Fruit fly (Drosophila melanogaster) whole organism, embryonic: ENCODE measurements around the gene CG43165.

Experiments used
- CG10274 ChIP-seq: fragments of 200-800 bp; sonication (Bioruptor generic); optimal IDR thresholded peaks from 3 replicates; lab custom pipeline; 2017; ENCODE audit warnings: missing biosample characterization, mild to moderate bottlenecking, missing genetic modification characterization
- CG11085 ChIP-seq: fragments of 200-800 bp; sonication (Bioruptor generic); IDR thresholded peaks from 2 replicates; pipeline ENCODE4 v1.3.6; 2022; ENCODE audit warnings: missing biosample characterization, missing genetic modification characterization
- CG11093 ChIP-seq: fragments of 200-800 bp; sonication (Bioruptor generic); IDR thresholded peaks from 3 replicates; pipeline ENCODE4 v1.3.6; 2022; ENCODE audit warnings: missing biosample characterization, missing genetic modification characterization
- CG11456 ChIP-seq: fragments of 200-800 bp; sonication (Bioruptor generic); IDR thresholded peaks from 3 replicates; pipeline ENCODE4 v1.3.6; 2022; ENCODE audit warnings: missing biosample characterization, missing genetic modification characterization
- CG11723 ChIP-seq: fragments of 200-800 bp; sonication (Bioruptor generic); optimal IDR thresholded peaks from 2 replicates; lab custom pipeline; 2017; ENCODE audit warnings: missing biosample characterization, mild to moderate bottlenecking, missing genetic modification characterization
- CG13123 ChIP-seq: fragments of 200-800 bp; sonication (Bioruptor generic); optimal IDR thresholded peaks from 2 replicates; lab custom pipeline; 2016; ENCODE audit warnings: missing biosample characterization, missing genetic modification characterization
- CG14441 ChIP-seq: fragments of 200-800 bp; sonication (Bioruptor generic); IDR thresholded peaks from 2 replicates; pipeline ENCODE4 v1.3.6; 2022; ENCODE audit warnings: missing biosample characterization, missing genetic modification characterization
- CG15269 ChIP-seq: fragments of 200-800 bp; sonication (Bioruptor generic); optimal IDR thresholded peaks from 2 replicates; lab custom pipeline; 2018; ENCODE audit warnings: missing biosample characterization, mild to moderate bottlenecking, missing genetic modification characterization, moderate library complexity
- CG1529 ChIP-seq: fragments of 200-800 bp; sonication (Bioruptor generic); optimal IDR thresholded peaks from 3 replicates; lab custom pipeline; 2018; ENCODE audit warnings: missing biosample characterization, missing genetic modification characterization
- CG17802 ChIP-seq: fragments of 200-800 bp; sonication (Bioruptor generic); optimal IDR thresholded peaks from 2 replicates; lab custom pipeline; 2018; ENCODE audit warnings: missing biosample characterization, mild to moderate bottlenecking, missing genetic modification characterization, moderate library complexity
- CG17829 ChIP-seq: fragments of 200-800 bp; optimal IDR thresholded peaks from 2 replicates; lab custom pipeline; 2019; ENCODE audit warnings: missing biosample characterization, mild to moderate bottlenecking, missing genetic modification characterization, moderate library complexity
- CG31224 ChIP-seq: fragments of 200-800 bp; sonication (Bioruptor generic); IDR thresholded peaks from 2 replicates; pipeline ENCODE4 v1.3.6; 2022; ENCODE audit warnings: missing biosample characterization, missing genetic modification characterization
- CG33213 ChIP-seq: fragments of 200-800 bp; sonication (Bioruptor generic); optimal IDR thresholded peaks from 3 replicates; lab custom pipeline; 2016; ENCODE audit warnings: missing biosample characterization, missing genetic modification characterization
- CG4617 ChIP-seq: fragments of 200-800 bp; sonication (Bioruptor generic); optimal IDR thresholded peaks from 3 replicates; lab custom pipeline; 2016; ENCODE audit warnings: missing biosample characterization, missing genetic modification characterization, borderline replicate concordance
- CG4854 ChIP-seq: fragments of 200-800 bp; sonication (Bioruptor generic); optimal IDR thresholded peaks from 2 replicates; lab custom pipeline; 2016; ENCODE audit warnings: missing biosample characterization, missing genetic modification characterization, inconsistent platforms
- CG5953 ChIP-seq: fragments of 200-800 bp; sonication (Bioruptor generic); IDR thresholded peaks from 2 replicates; pipeline ENCODE4 v1.3.6; 2022; ENCODE audit warnings: missing biosample characterization, missing genetic modification characterization
- CG6683 ChIP-seq: fragments of 200-800 bp; sonication (Bioruptor generic); optimal IDR thresholded peaks from 2 replicates; lab custom pipeline; 2017; ENCODE audit warnings: missing biosample characterization, mild to moderate bottlenecking, missing genetic modification characterization, missing genetic modification reagents
- CG6791 ChIP-seq: fragments of 200-800 bp; sonication (Bioruptor generic); IDR thresholded peaks from 3 replicates; pipeline ENCODE4 v1.3.6; 2022; ENCODE audit warnings: missing biosample characterization, missing genetic modification characterization; ENCODE audit not compliant: partially characterized antibody
- CG7839 ChIP-seq: fragments of 200-800 bp; sonication (Bioruptor generic); optimal IDR thresholded peaks from 3 replicates; lab custom pipeline; 2018; ENCODE audit warnings: missing biosample characterization, mild to moderate bottlenecking, missing genetic modification characterization, moderate library complexity
- CG7928 ChIP-seq: fragments of 200-800 bp; sonication (Bioruptor generic); optimal IDR thresholded peaks from 2 replicates; lab custom pipeline; 2017; ENCODE audit warnings: missing biosample characterization, mild to moderate bottlenecking, missing genetic modification characterization
- CG7963 ChIP-seq: fragments of 200-800 bp; sonication (Bioruptor generic); IDR thresholded peaks from 3 replicates; pipeline ENCODE4 v1.3.6; 2022; ENCODE audit warnings: missing biosample characterization, missing genetic modification characterization; ENCODE audit not compliant: partially characterized antibody
- CG9609 ChIP-seq: fragments of 200-800 bp; sonication (Bioruptor generic); optimal IDR thresholded peaks from 3 replicates; lab custom pipeline; 2016; ENCODE audit warnings: missing biosample characterization, missing genetic modification characterization
- Camta ChIP-seq: fragments of 200-800 bp; sonication (Bioruptor generic); optimal IDR thresholded peaks from 2 replicates; lab custom pipeline; 2016; ENCODE audit warnings: missing biosample characterization, missing genetic modification characterization
- Ets97D ChIP-seq: fragments of 200-800 bp; sonication (Bioruptor generic); optimal IDR thresholded peaks from 3 replicates; lab custom pipeline; 2016; ENCODE audit warnings: missing biosample characterization, missing genetic modification characterization
- GATAe ChIP-seq: fragments of 200-800 bp; sonication (Bioruptor generic); conservative IDR thresholded peaks from 2 replicates; pipeline ENCODE4 v1.3.6; 2022; ENCODE audit warnings: missing biosample characterization, missing genetic modification characterization
- H15 ChIP-seq: fragments of 200-800 bp; sonication (Bioruptor generic); IDR thresholded peaks from 3 replicates; pipeline ENCODE4 v1.3.6; 2022; ENCODE audit warnings: missing biosample characterization, missing genetic modification characterization
- HLH3B ChIP-seq: fragments of 200-800 bp; sonication (Bioruptor generic); IDR thresholded peaks from 2 replicates; pipeline ENCODE4 v1.3.6; 2022; ENCODE audit warnings: missing biosample characterization, missing genetic modification characterization
- HLH54F ChIP-seq: fragments of 200-800 bp; sonication (Bioruptor generic); optimal IDR thresholded peaks from 3 replicates; lab custom pipeline; 2016; ENCODE audit warnings: missing biosample characterization, missing genetic modification characterization
- Hmr ChIP-seq: fragments of 200-800 bp; sonication (Bioruptor generic); optimal IDR thresholded peaks from 3 replicates; lab custom pipeline; 2017; ENCODE audit warnings: mild to moderate bottlenecking, missing biosample characterization, missing genetic modification reagents, missing genetic modification characterization
- Kr ChIP-seq: fragments of 200-800 bp; sonication (Bioruptor generic); optimal IDR thresholded peaks from 2 replicates; lab custom pipeline; 2017; ENCODE audit warnings: missing biosample characterization, mild to moderate bottlenecking, missing genetic modification characterization
- Meics ChIP-seq: fragments of 200-800 bp; sonication (Bioruptor generic); optimal IDR thresholded peaks from 2 replicates; lab custom pipeline; 2017; ENCODE audit warnings: missing biosample characterization, mild to moderate bottlenecking, missing genetic modification characterization
- Oaz ChIP-seq: fragments of 200-800 bp; sonication (Bioruptor generic); IDR thresholded peaks from 2 replicates; pipeline ENCODE4 v1.3.6; 2022; ENCODE audit warnings: missing biosample characterization, missing genetic modification characterization
- Rx ChIP-seq: fragments of 200-800 bp; sonication (Bioruptor generic); IDR thresholded peaks from 2 replicates; pipeline ENCODE4 v1.3.6; 2022; ENCODE audit warnings: missing biosample characterization, missing genetic modification characterization
- Stat92E ChIP-seq, 3 experiments: fragments of >200 bp in 2 of 3; fragments of 200-800 bp in 1 of 3; sonication (Bioruptor generic) in 1 of 3; optimal IDR thresholded peaks; 2 replicates each; lab custom pipeline; 2017 to 2019; ENCODE audit warnings: missing biosample characterization in 3 of 3, missing genetic modification characterization in 3 of 3, mild to moderate bottlenecking in 1 of 3, moderate library complexity in 1 of 3
- ato ChIP-seq: fragments of 200-800 bp; sonication (Bioruptor generic); IDR thresholded peaks from 2 replicates; pipeline ENCODE4 v1.3.6; 2022; ENCODE audit warnings: missing biosample characterization, missing genetic modification characterization; ENCODE audit not compliant: partially characterized antibody
- caup ChIP-seq: fragments of 200-800 bp; sonication (Bioruptor generic); optimal IDR thresholded peaks from 3 replicates; lab custom pipeline; 2017; ENCODE audit warnings: missing biosample characterization, mild to moderate bottlenecking, missing genetic modification characterization, moderate library complexity; ENCODE audit not compliant: severe bottlenecking
- corto ChIP-seq: fragments of 200-800 bp; sonication (Bioruptor generic); optimal IDR thresholded peaks from 2 replicates; lab custom pipeline; 2016; ENCODE audit warnings: missing biosample characterization, mild to moderate bottlenecking, missing genetic modification characterization, moderate library complexity
- dpn ChIP-seq, 2 experiments: fragments of 200-800 bp; sonication (Bioruptor generic); optimal IDR thresholded peaks; 3 replicates each; lab custom pipeline; 2016; ENCODE audit warnings: missing biosample characterization in 2 of 2, missing genetic modification characterization in 2 of 2
- ftz-f1 ChIP-seq: fragments of 200-800 bp; sonication (Bioruptor generic); optimal IDR thresholded peaks from 2 replicates; lab custom pipeline; 2016; ENCODE audit warnings: missing biosample characterization, missing genetic modification characterization
- fu2 ChIP-seq: fragments of 200-800 bp; sonication (Bioruptor generic); optimal IDR thresholded peaks from 2 replicates; lab custom pipeline; 2016; ENCODE audit warnings: missing biosample characterization, missing genetic modification characterization
- hb ChIP-seq: fragments of 200-800 bp; sonication (Bioruptor generic); IDR thresholded peaks from 3 replicates; pipeline ENCODE4 v1.3.6; 2022; ENCODE audit warnings: missing biosample characterization, missing genetic modification characterization; ENCODE audit not compliant: partially characterized antibody
- lov ChIP-seq, 2 experiments: fragments of 200-800 bp in 1 of 2; fragments of >200 bp in 1 of 2; sonication (Bioruptor generic) in 1 of 2; IDR thresholded peaks in 1 of 2; optimal IDR thresholded peaks in 1 of 2; 2 replicates in 1 of 2; 3 replicates in 1 of 2; pipeline versions ENCODE4 v1.3.6 to Lab custom; 2017 to 2022; ENCODE audit warnings: missing biosample characterization in 1 of 2, missing genetic modification characterization in 1 of 2
- nerfin-1 ChIP-seq: fragments of 200-800 bp; sonication (Bioruptor generic); optimal IDR thresholded peaks from 3 replicates; lab custom pipeline; 2019; ENCODE audit warnings: missing biosample characterization, mild to moderate bottlenecking, missing genetic modification characterization, moderate library complexity
- phol ChIP-seq: fragments of 200-800 bp; sonication (Bioruptor generic); optimal IDR thresholded peaks from 3 replicates; lab custom pipeline; 2018; ENCODE audit warnings: missing biosample characterization, mild to moderate bottlenecking, missing genetic modification characterization, moderate library complexity
- pita ChIP-seq: fragments of 200-800 bp; sonication (Bioruptor generic); optimal IDR thresholded peaks from 2 replicates; lab custom pipeline; 2017; ENCODE audit warnings: missing biosample characterization, mild to moderate bottlenecking, missing genetic modification characterization
- ranshi ChIP-seq: fragments of 200-800 bp; sonication (Bioruptor generic); IDR thresholded peaks from 2 replicates; pipeline ENCODE4 v1.3.6; 2022; ENCODE audit warnings: missing biosample characterization, missing genetic modification characterization
- seq ChIP-seq: fragments of 200-800 bp; sonication (Bioruptor generic); IDR thresholded peaks from 2 replicates; pipeline ENCODE4 v1.3.6; 2022; ENCODE audit warnings: missing biosample characterization, missing genetic modification characterization
- vvl ChIP-seq: fragments of 200-800 bp; sonication (Bioruptor generic); IDR thresholded peaks from 2 replicates; pipeline ENCODE4 v1.3.6; 2022; ENCODE audit warnings: missing biosample characterization, missing genetic modification characterization
- wor ChIP-seq: fragments of 200-800 bp; sonication (Bioruptor generic); IDR thresholded peaks from 2 replicates; pipeline ENCODE4 v1.3.6; 2022; ENCODE audit warnings: missing biosample characterization, missing genetic modification characterization
- zen ChIP-seq: fragments of 200-800 bp; sonication (Bioruptor generic); optimal IDR thresholded peaks from 3 replicates; lab custom pipeline; 2018; ENCODE audit warnings: missing biosample characterization, mild to moderate bottlenecking, missing genetic modification characterization, moderate library complexity

CG43165 gene

dm6 chr2L:3655698-3656105 is 39.1 kb downstream of the CG43165 start (continued):
- TF ChIP-seq GATAe (GFP tag; lab: Robert Waterston, UW) (peak; percentile 97), fu2 (GFP tag; lab: Kevin White, UChicago) (peak; percentile 98), CG4854 (GFP tag; lab: Kevin White, UChicago) (peak; percentile 97), CG14441 (peak; percentile 97), CG7928 (GFP tag; lab: Kevin White, UChicago) (peak; percentile 81), CG1529 (peak; percentile 99), HLH54F (peak; percentile 97), H15 (peak; percentile 96), Hmr (GFP tag; lab: Kevin White, UChicago) (peak; percentile 98), dpn (GFP tag; optimal IDR thresholded peaks at IDR 0.05; lab: Kevin White, UChicago) (peak; percentile 98 to 99), CG17802 (tag; lab: Kevin White, UChicago) (peak; percentile 88), CG13123 (GFP tag; lab: Kevin White, UChicago) (peak; percentile 94), pita (GFP tag; lab: Kevin White, UChicago) (no peak), Kr (GFP tag; lab: Kevin White, UChicago) (peak; percentile 80), CG17829 (tag; lab: Kevin White, UChicago) (peak; percentile 99), CG7839 (tag; lab: Kevin White, UChicago) (peak; percentile 99), CG6791 (no peak), Camta (GFP tag; lab: Kevin White, UChicago) (peak; percentile 98), ato (no peak), CG11456 (GFP tag; lab: Robert Waterston, UW) (peak; percentile 97), Meics (peak; percentile 98), CG4617 (peak; percentile 97), CG11093 (GFP tag; lab: Robert Waterston, UW) (peak; percentile 96), zen (tag; lab: Kevin White, UChicago) (peak; percentile 95), CG5953 (GFP tag; lab: Robert Waterston, UW) (peak; percentile 97), CG9609 (peak; percentile 97), Oaz (GFP tag; lab: Robert Waterston, UW) (peak; percentile 95), seq (GFP tag; lab: Robert Waterston, UW) (peak; percentile 98), Stat92E (GFP tag; optimal IDR thresholded peaks at IDR 0.05; lab: Kevin White, UChicago) (peak in 1 of 3 experiments; percentile 98), nerfin-1 (tag; lab: Kevin White, UChicago) (peak; percentile 98), vvl (GFP tag; lab: Robert Waterston, UW) (peak; percentile 99), ranshi (GFP tag; lab: Robert Waterston, UW) (peak; percentile 98), Ets97D (GFP tag; lab: Kevin White, UChicago) (peak; percentile 87), CG7963 (GFP tag; lab: Robert Waterston, UW) (no peak), phol (tag; lab: Kevin White, UChicago) (peak; percentile 98), CG6683 (GFP tag; lab: Kevin White, UChicago) (peak; percentile 96), CG15269 (tag; lab: Kevin White, UChicago) (peak; percentile 98), CG31224 (GFP tag; lab: Robert Waterston, UW) (peak; percentile 95), CG11085 (GFP tag; lab: Robert Waterston, UW) (peak; percentile 96), CG10274 (GFP tag; lab: Kevin White, UChicago) (peak; percentile 92), lov (optimal IDR thresholded peaks at IDR 0.05; lab: Kevin White, UChicago) (no peak), lov (GFP tag; IDR thresholded peaks at IDR 0.05; lab: Robert Waterston, UW) (peak; percentile 98), Rx (GFP tag; lab: Robert Waterston, UW) (peak; percentile 96), ftz-f1 (GFP tag; lab: Kevin White, UChicago) (peak; percentile 79), CG11723 (peak; percentile 98), caup (GFP tag; lab: Kevin White, UChicago) (peak; percentile 98), CG33213 (GFP tag; lab: Kevin White, UChicago) (peak; percentile 95), corto (GFP tag; lab: Kevin White, UChicago) (peak; percentile 98), HLH3B (GFP tag; lab: Robert Waterston, UW) (peak; percentile 98), hb (GFP tag; lab: Robert Waterston, UW) (no peak), wor (GFP tag; lab: Robert Waterston, UW) (peak; percentile 96)
